Worm (Caenorhabditis elegans) whole organism, young adult: Measurements from ENCODE around the gene VY10G11R.1.
"Not testable (repeated sequence)": the region's sequence is repeated elsewhere in the genome, so short reads cannot be mapped to it uniquely, and the experiment has no call there.

ENCODE experiments used
- B0035.1 ChIP-seq: sonication (generic microtip); optimal IDR thresholded peaks from 2 replicates; lab custom pipeline; 2016; ENCODE audit warnings: missing genetic modification characterization, mild to moderate bottlenecking, missing compliant biosample characterization, missing genotype, missing genetic modification reagents
- F57C9.4 ChIP-seq: sonication (generic microtip); optimal IDR thresholded peaks from 2 replicates; lab custom pipeline; 2017; ENCODE audit warnings: mild to moderate bottlenecking, missing genetic modification characterization, missing compliant biosample characterization
- athp-1 ChIP-seq: sonication (generic microtip); optimal IDR thresholded peaks from 2 replicates; lab custom pipeline; 2017; ENCODE audit warnings: mild to moderate bottlenecking, missing genetic modification characterization, missing compliant biosample characterization
- ccch-3 ChIP-seq: fragments of 200-800 bp; sonication (Bioruptor generic); optimal IDR thresholded peaks from 2 replicates; lab custom pipeline; 2018; ENCODE audit warnings: mild to moderate bottlenecking, missing genetic modification characterization, missing compliant biosample characterization
- ceh-91 ChIP-seq: fragments of 200-800 bp; sonication (Bioruptor generic); IDR thresholded peaks from 2 replicates; pipeline ENCODE4 v1.3.6; 2022; ENCODE audit warnings: missing genetic modification reagents, missing genetic modification characterization, missing compliant biosample characterization
- egrh-3 ChIP-seq: fragments of 200-800 bp; sonication (Bioruptor generic); IDR thresholded peaks from 2 replicates; pipeline ENCODE4 v1.3.6; 2022; ENCODE audit warnings: missing genetic modification reagents, missing genetic modification characterization, missing compliant biosample characterization
- mcd-1 ChIP-seq: fragments of 200-800 bp; sonication (Bioruptor generic); IDR thresholded peaks from 2 replicates; pipeline ENCODE4 v1.3.6; 2022; ENCODE audit warnings: missing genetic modification reagents, missing genetic modification characterization, missing compliant biosample characterization
- zfh-2 ChIP-seq: fragments of 200-800 bp; sonication (Bioruptor generic); conservative IDR thresholded peaks from 2 replicates; pipeline ENCODE4 v1.3.6; 2022; ENCODE audit warnings: missing genetic modification reagents, missing genetic modification characterization, missing compliant biosample characterization

Gene VY10G11R.1

ce11 chrIV:16424337-16424736 is 46.5 kb downstream of the VY10G11R.1 start, which contains the start of gene Y10G11A.1:
TSS of gene Y10G11A.1 (plus strand) at chrIV:16424637.
- not testable (repeated sequence) for TF ChIP-seq ccch-3 (GFP tag; lab: Kevin White, UChicago); athp-1 (tag; lab: Kevin White, UChicago); egrh-3 (GFP tag; lab: Robert Waterston, UW)

ce11 chrIV:16421903-16422557 is 48.8 kb downstream of the VY10G11R.1 start:
- TF ChIP-seq zfh-2 (GFP tag; lab: Robert Waterston, UW) (peak; percentile 49), ceh-91 (GFP tag; lab: Robert Waterston, UW) (no peak), mcd-1 (GFP tag; lab: Robert Waterston, UW) (no peak), F57C9.4 (no peak), B0035.1 (tag; lab: Kevin White, UChicago) (no peak)
